Fruit fly (Drosophila melanogaster): ENCODE measurements around the gene TSG101.

The TSG101 gene

dm6 chr3L:16844920-16845573, 3.0 kb downstream of the TSG101 start, which contains the start of the genes kud and Zcchc7 (continued):
- no peak for TF ChIP-seq CG6813 (GFP tag; optimal IDR thresholded peaks at IDR 0.05)
- TF ChIP-seq dm (GFP tag; optimal IDR thresholded peaks at IDR 0.05): peak; percentile 27
- no peak for TF ChIP-seq CG7372 (GFP tag; IDR thresholded peaks at IDR 0.05)
- TF ChIP-seq CG11247 (GFP tag; IDR thresholded peaks at IDR 0.05): no peak
- peak; percentile 39; the same call in 1 of the 2 replicates for TF ChIP-seq CG13287 (GFP tag; IDR thresholded peaks at IDR 0.05; ENCODE audit: partially characterized antibody)
- TF ChIP-seq pnt (GFP tag; optimal IDR thresholded peaks at IDR 0.05): peak; percentile 15
- no peak for TF ChIP-seq yki (optimal IDR thresholded peaks at IDR 0.05)
- no peak for TF ChIP-seq gsb (GFP tag; IDR thresholded peaks at IDR 0.05)
- peak; percentile 25 for TF ChIP-seq bab2 (GFP tag; optimal IDR thresholded peaks at IDR 0.05)
- peak; percentile 19; the same call in 1 of the 2 replicates for TF ChIP-seq lmd (GFP tag; IDR thresholded peaks at IDR 0.05)
- TF ChIP-seq CG13775 (GFP tag; optimal IDR thresholded peaks at IDR 0.05): peak; percentile 70
- TF ChIP-seq Nf-YB (GFP tag; optimal IDR thresholded peaks at IDR 0.05): peak; percentile 42
- no peak for TF ChIP-seq CG2678 (tag; optimal IDR thresholded peaks at IDR 0.05)
- TF ChIP-seq CG14860 (GFP tag; IDR thresholded peaks at IDR 0.05; ENCODE audit: partially characterized antibody): peak; percentile 45; the same call in 1 of the 3 replicates
- TF ChIP-seq slbo (GFP tag; IDR thresholded peaks at IDR 0.05): peak; percentile 60
- TF ChIP-seq Ets97D (GFP tag; optimal IDR thresholded peaks at IDR 0.05): peak; percentile 65
- TF ChIP-seq Ptx1 (GFP tag; IDR thresholded peaks at IDR 0.05): peak; percentile 34
- no peak for TF ChIP-seq gsb-n (tag; optimal IDR thresholded peaks at IDR 0.05)
- no peak for TF ChIP-seq TFAM (GFP tag; optimal IDR thresholded peaks at IDR 0.05)
- peak; percentile 64 for TF ChIP-seq CG3281 (GFP tag; optimal IDR thresholded peaks at IDR 0.05)
- TF ChIP-seq chm (GFP tag; IDR thresholded peaks at IDR 0.05): no peak
- TF ChIP-seq CG15269 (tag; optimal IDR thresholded peaks at IDR 0.05): no peak
- no peak for TF ChIP-seq CG11093 (GFP tag; IDR thresholded peaks at IDR 0.05)
- TF ChIP-seq jigr1 (GFP tag; IDR thresholded peaks at IDR 0.05): no peak; the same call in 2 of the 3 replicates
- TF ChIP-seq CG14965 (GFP tag; optimal IDR thresholded peaks at IDR 0.05; ENCODE audit: borderline replicate concordance): no peak
- peak; percentile 47 for TF ChIP-seq CG3163 (GFP tag; optimal IDR thresholded peaks at IDR 0.05)
- peak; percentile 73 for TF ChIP-seq CG4328 (GFP tag; optimal IDR thresholded peaks at IDR 0.05)
- TF ChIP-seq CG1024 (GFP tag; IDR thresholded peaks at IDR 0.05): no peak
- TF ChIP-seq btn (GFP tag; optimal IDR thresholded peaks at IDR 0.05): no peak
- no peak for TF ChIP-seq CG13296 (GFP tag; optimal IDR thresholded peaks at IDR 0.05)
- TF ChIP-seq CG2199 (GFP tag; IDR thresholded peaks at IDR 0.05): no peak
- no peak for TF ChIP-seq sr (GFP tag; IDR thresholded peaks at IDR 0.05)
- TF ChIP-seq jumu (GFP tag; optimal IDR thresholded peaks at IDR 0.05): no peak
- peak; percentile 20; the same call in 1 of the 2 replicates for TF ChIP-seq CG6272 (GFP tag; IDR thresholded peaks at IDR 0.05)
- no peak for TF ChIP-seq CG7839 (tag; optimal IDR thresholded peaks at IDR 0.05)
- no peak for TF ChIP-seq Sox102F (GFP tag; optimal IDR thresholded peaks at IDR 0.05)
- TF ChIP-seq CG4854 (GFP tag; optimal IDR thresholded peaks at IDR 0.05): peak; percentile 29
- no peak for TF ChIP-seq da (GFP tag; optimal IDR thresholded peaks at IDR 0.05)
- peak; percentile 64 for TF ChIP-seq Fer2 (tag; optimal IDR thresholded peaks at IDR 0.05)
- peak; percentile 72 for TF ChIP-seq CG9932 (GFP tag; IDR thresholded peaks at IDR 0.05)
- no peak for TF ChIP-seq tna (GFP tag; IDR thresholded peaks at IDR 0.05; ENCODE audit: partially characterized antibody)
- peak; percentile 24; the same call in 1 of the 2 replicates for TF ChIP-seq CG10366 (GFP tag; IDR thresholded peaks at IDR 0.05)
- no peak for TF ChIP-seq cg (GFP tag; optimal IDR thresholded peaks at IDR 0.05)
- no peak for TF ChIP-seq gfzf (GFP tag; optimal IDR thresholded peaks at IDR 0.05)
- TF ChIP-seq Asciz (GFP tag; optimal IDR thresholded peaks at IDR 0.05): peak; percentile 41
- no peak for TF ChIP-seq fru (optimal IDR thresholded peaks at IDR 0.05)
- no peak for TF ChIP-seq Sox100B (GFP tag; optimal IDR thresholded peaks at IDR 0.05)
- TF ChIP-seq tx (GFP tag; optimal IDR thresholded peaks at IDR 0.05): peak; percentile 43
- no peak for TF ChIP-seq ase (GFP tag; IDR thresholded peaks at IDR 0.05)
- peak; percentile 38 for TF ChIP-seq kay (GFP tag; optimal IDR thresholded peaks at IDR 0.05)
- no peak for TF ChIP-seq CG2875 (GFP tag; optimal IDR thresholded peaks at IDR 0.05)
